Worm (Caenorhabditis elegans): Measurements from ENCODE around the gene F59B1.4.

The F59B1.4 gene

ce11 chrV:3611654-3612053, 15.2 kb downstream of the F59B1.4 start, which contains the start of gene T22F3.10:
Gene T22F3.10 (minus strand): TSS chrV:3611754.
- TF ChIP-seq unc-120 (tag; optimal IDR thresholded peaks at IDR 0.05; ENCODE audit: poor library complexity, severe bottlenecking): no peak
- no peak for TF ChIP-seq ztf-11 (tag; optimal IDR thresholded peaks at IDR 0.05)
- TF ChIP-seq sptf-1 (tag; optimal IDR thresholded peaks at IDR 0.05): no peak
- TF ChIP-seq mep-1 (tag; optimal IDR thresholded peaks at IDR 0.05): no peak
- TF ChIP-seq nhr-237 (tag; optimal IDR thresholded peaks at IDR 0.05): no peak
- TF ChIP-seq blmp-1 (tag; optimal IDR thresholded peaks at IDR 0.05): no peak
- TF ChIP-seq drap-1 (GFP tag; optimal IDR thresholded peaks at IDR 0.05): no peak
- TF ChIP-seq lsy-2 (tag; optimal IDR thresholded peaks at IDR 0.05): no peak
- no peak for TF ChIP-seq unc-39 (tag; optimal IDR thresholded peaks at IDR 0.05)

ce11 chrV:3610709-3611108, 16.1 kb downstream of the F59B1.4 start:
- TF ChIP-seq tbx-8 (GFP tag; optimal IDR thresholded peaks at IDR 0.05): no peak
- no peak for TF ChIP-seq lsy-2 (tag; optimal IDR thresholded peaks at IDR 0.05)
- TF ChIP-seq cnd-1 (tag; optimal IDR thresholded peaks at IDR 0.05): no peak
- TF ChIP-seq lin-13 (tag; optimal IDR thresholded peaks at IDR 0.05): no peak
- no peak for TF ChIP-seq nhr-12 (tag; optimal IDR thresholded peaks at IDR 0.05)
- TF ChIP-seq M03D4.4 (tag; optimal IDR thresholded peaks at IDR 0.05): no peak
- TF ChIP-seq zip-8 (tag; optimal IDR thresholded peaks at IDR 0.05): no peak
- TF ChIP-seq lin-32 (GFP tag; optimal IDR thresholded peaks at IDR 0.05): no peak
- no peak for TF ChIP-seq unc-39 (tag; optimal IDR thresholded peaks at IDR 0.05)
- no peak for TF ChIP-seq elt-1 (tag; optimal IDR thresholded peaks at IDR 0.05; ENCODE audit: borderline replicate concordance, insufficient read depth)
- TF ChIP-seq ztf-11 (tag; optimal IDR thresholded peaks at IDR 0.05): no peak
- no peak for TF ChIP-seq ceh-39 (tag; optimal IDR thresholded peaks at IDR 0.05)
- TF ChIP-seq elt-3 (tag; optimal IDR thresholded peaks at IDR 0.05): no peak
- no peak for TF ChIP-seq sem-2 (GFP tag; optimal IDR thresholded peaks at IDR 0.05)
- no peak for TF ChIP-seq pha-4 (tag; optimal IDR thresholded peaks at IDR 0.05)
- TF ChIP-seq flh-1 (GFP tag; optimal IDR thresholded peaks at IDR 0.05): no peak
- no peak for TF ChIP-seq nhr-2 (tag; optimal IDR thresholded peaks at IDR 0.05)
- no peak for TF ChIP-seq mls-2 (tag; optimal IDR thresholded peaks at IDR 0.05)
- TF ChIP-seq drap-1 (GFP tag; optimal IDR thresholded peaks at IDR 0.05): no peak
- no peak for TF ChIP-seq ceh-83 (GFP tag; optimal IDR thresholded peaks at IDR 0.05)

ce11 chrV:3606391-3606790, 20.5 kb downstream of the F59B1.4 start:
- TF ChIP-seq nhr-2 (tag; optimal IDR thresholded peaks at IDR 0.05) (no peak), zip-8 (tag; optimal IDR thresholded peaks at IDR 0.05) (no peak), nhr-12 (tag; optimal IDR thresholded peaks at IDR 0.05) (no peak), flh-1 (GFP tag; optimal IDR thresholded peaks at IDR 0.05) (no peak), elt-1 (tag; optimal IDR thresholded peaks at IDR 0.05; ENCODE audit: borderline replicate concordance, insufficient read depth) (no peak), hlh-1 (tag; optimal IDR thresholded peaks at IDR 0.05) (no peak), sptf-1 (tag; optimal IDR thresholded peaks at IDR 0.05) (no peak), nhr-76 (tag; optimal IDR thresholded peaks at IDR 0.05) (no peak), pha-4 (tag; optimal IDR thresholded peaks at IDR 0.05) (no peak), elt-3 (tag; optimal IDR thresholded peaks at IDR 0.05) (no peak), M03D4.4 (tag; optimal IDR thresholded peaks at IDR 0.05) (no peak), mls-2 (tag; optimal IDR thresholded peaks at IDR 0.05) (no peak), unc-39 (tag; optimal IDR thresholded peaks at IDR 0.05) (no peak), ham-2 (GFP tag; optimal IDR thresholded peaks at IDR 0.05) (no peak)

- no peak for TF ChIP-seq flh-1 (GFP tag; optimal IDR thresholded peaks at IDR 0.05)
- TF ChIP-seq ztf-11 (tag; optimal IDR thresholded peaks at IDR 0.05): no peak
- no peak for TF ChIP-seq bed-3 (GFP tag; optimal IDR thresholded peaks at IDR 0.05)
- no peak for TF ChIP-seq ham-2 (GFP tag; optimal IDR thresholded peaks at IDR 0.05)
- no peak for TF ChIP-seq mls-2 (tag; optimal IDR thresholded peaks at IDR 0.05)
- no peak for TF ChIP-seq unc-39 (tag; optimal IDR thresholded peaks at IDR 0.05)
- no peak for TF ChIP-seq tbx-8 (GFP tag; optimal IDR thresholded peaks at IDR 0.05)
- TF ChIP-seq ceh-39 (tag; optimal IDR thresholded peaks at IDR 0.05): no peak
- no peak for TF ChIP-seq blmp-1 (tag; optimal IDR thresholded peaks at IDR 0.05)
- TF ChIP-seq sem-2 (GFP tag; optimal IDR thresholded peaks at IDR 0.05): no peak
- TF ChIP-seq lin-32 (GFP tag; optimal IDR thresholded peaks at IDR 0.05): no peak
- no peak for TF ChIP-seq ceh-83 (GFP tag; optimal IDR thresholded peaks at IDR 0.05)
- no peak for TF ChIP-seq nhr-28 (tag; optimal IDR thresholded peaks at IDR 0.05)
- no peak for TF ChIP-seq sptf-1 (tag; optimal IDR thresholded peaks at IDR 0.05)
- no peak for TF ChIP-seq hlh-1 (tag; optimal IDR thresholded peaks at IDR 0.05)
- no peak for TF ChIP-seq nhr-12 (tag; optimal IDR thresholded peaks at IDR 0.05)
- TF ChIP-seq nhr-237 (tag; optimal IDR thresholded peaks at IDR 0.05): no peak
- TF ChIP-seq mab-5 (tag; optimal IDR thresholded peaks at IDR 0.05): no peak
Observed at ce11 chrV:3605325-3605724, 21.5 kb downstream of the F59B1.4 start, which contains the start of gene T22F3.8. Gene T22F3.8 (minus strand): TSS chrV:3605425.

- TF ChIP-seq pha-4 (tag; optimal IDR thresholded peaks at IDR 0.05) (no peak), sptf-1 (tag; optimal IDR thresholded peaks at IDR 0.05) (no peak), ceh-43 (GFP tag; optimal IDR thresholded peaks at IDR 0.05) (no peak), unc-120 (tag; optimal IDR thresholded peaks at IDR 0.05; ENCODE audit: poor library complexity, severe bottlenecking) (no peak), M03D4.4 (tag; optimal IDR thresholded peaks at IDR 0.05) (no peak), lin-13 (tag; optimal IDR thresholded peaks at IDR 0.05) (no peak), ztf-11 (tag; optimal IDR thresholded peaks at IDR 0.05) (no peak), ham-2 (GFP tag; optimal IDR thresholded peaks at IDR 0.05) (no peak), nhr-76 (tag; optimal IDR thresholded peaks at IDR 0.05) (no peak)
Observed at ce11 chrV:3600570-3600969, 26.3 kb downstream of the F59B1.4 start, which contains the start of gene T22F3.7. Gene T22F3.7 (minus strand): TSS chrV:3600670.

Data from whole organism, mixed stage, embryonic.